Fruit fly (Drosophila melanogaster) whole organism, embryonic: ENCODE measurements around the gene Tsc1.

ENCODE experiments used
- Asciz ChIP-seq: fragments of 200-800 bp; sonication (Bioruptor generic); optimal IDR thresholded peaks from 2 replicates; lab custom pipeline; 2017; ENCODE audit warnings: missing biosample characterization, mild to moderate bottlenecking, missing genetic modification characterization, missing genetic modification reagents
- Atf3 ChIP-seq: fragments of 200-800 bp; sonication (Bioruptor generic); optimal IDR thresholded peaks from 3 replicates; lab custom pipeline; 2016; ENCODE audit warnings: missing biosample characterization, missing genetic modification characterization
- CG11696 ChIP-seq: fragments of 200-800 bp; sonication (Bioruptor generic); IDR thresholded peaks from 2 replicates; pipeline ENCODE4 v1.3.6; 2022; ENCODE audit warnings: missing biosample characterization, missing genetic modification characterization
- CG12942 ChIP-seq: fragments of 200-800 bp; sonication (Bioruptor generic); optimal IDR thresholded peaks from 3 replicates; lab custom pipeline; 2016; ENCODE audit warnings: missing biosample characterization, missing genetic modification characterization
- CG14014 ChIP-seq: fragments of 200-800 bp; sonication (Bioruptor generic); IDR thresholded peaks from 2 replicates; pipeline ENCODE4 v1.3.6; 2022; ENCODE audit warnings: missing biosample characterization, missing genetic modification characterization
- CG14050 ChIP-seq: fragments of 200-800 bp; sonication (Bioruptor generic); IDR thresholded peaks from 3 replicates; pipeline ENCODE4 v1.3.6; 2022; ENCODE audit warnings: missing biosample characterization, missing genetic modification characterization
- CG18476 ChIP-seq: fragments of 200-800 bp; sonication (Bioruptor generic); optimal IDR thresholded peaks from 2 replicates; lab custom pipeline; 2016; ENCODE audit warnings: missing biosample characterization, mild to moderate bottlenecking, missing genetic modification characterization
- CG32532 ChIP-seq: fragments of 200-800 bp; sonication (Bioruptor generic); IDR thresholded peaks from 2 replicates; pipeline ENCODE4 v1.3.6; 2022; ENCODE audit warnings: missing biosample characterization, missing genetic modification characterization
- CG32767 ChIP-seq: fragments of 200-800 bp; sonication (Bioruptor generic); IDR thresholded peaks from 2 replicates; pipeline ENCODE4 v1.3.6; 2022; ENCODE audit warnings: missing biosample characterization, missing genetic modification characterization
- CG33213 ChIP-seq: fragments of 200-800 bp; sonication (Bioruptor generic); optimal IDR thresholded peaks from 3 replicates; lab custom pipeline; 2016; ENCODE audit warnings: missing biosample characterization, missing genetic modification characterization
- CG4360 ChIP-seq: fragments of 200-800 bp; sonication (Bioruptor generic); IDR thresholded peaks from 2 replicates; pipeline ENCODE4 v1.3.6; 2022; ENCODE audit warnings: missing biosample characterization, missing genetic modification characterization
- CG5180 ChIP-seq: fragments of 200-800 bp; sonication (Bioruptor generic); optimal IDR thresholded peaks from 3 replicates; lab custom pipeline; 2017; ENCODE audit warnings: missing biosample characterization, missing genetic modification characterization, mild to moderate bottlenecking, moderate library complexity, missing genetic modification reagents
- CG6254 ChIP-seq: fragments of 200-800 bp; sonication (Bioruptor generic); optimal IDR thresholded peaks from 3 replicates; lab custom pipeline; 2017; ENCODE audit warnings: mild to moderate bottlenecking, missing biosample characterization, missing genetic modification reagents, missing genetic modification characterization
- CG6689 ChIP-seq: fragments of 200-800 bp; sonication (Bioruptor generic); IDR thresholded peaks from 2 replicates; pipeline ENCODE4 v1.3.6; 2022; ENCODE audit warnings: missing biosample characterization, missing genetic modification characterization
- CG9215 ChIP-seq: fragments of 200-800 bp; sonication (Bioruptor generic); IDR thresholded peaks from 2 replicates; pipeline ENCODE4 v1.3.6; 2022; ENCODE audit warnings: missing biosample characterization, missing genetic modification characterization
- CG9609 ChIP-seq: fragments of 200-800 bp; sonication (Bioruptor generic); optimal IDR thresholded peaks from 3 replicates; lab custom pipeline; 2016; ENCODE audit warnings: missing biosample characterization, missing genetic modification characterization
- CG9727 ChIP-seq: fragments of 200-800 bp; sonication (Bioruptor generic); optimal IDR thresholded peaks from 3 replicates; lab custom pipeline; 2017; ENCODE audit warnings: missing biosample characterization, mild to moderate bottlenecking, missing genetic modification characterization
- Camta ChIP-seq: fragments of 200-800 bp; sonication (Bioruptor generic); optimal IDR thresholded peaks from 2 replicates; lab custom pipeline; 2016; ENCODE audit warnings: missing biosample characterization, missing genetic modification characterization
- D19A ChIP-seq: fragments of 200-800 bp; optimal IDR thresholded peaks from 3 replicates; lab custom pipeline; 2019; ENCODE audit warnings: missing biosample characterization, mild to moderate bottlenecking, missing genetic modification characterization, moderate library complexity
- E2f2 ChIP-seq: fragments of 200-800 bp; sonication (Bioruptor generic); IDR thresholded peaks from 2 replicates; pipeline ENCODE4 v1.3.6; 2022; ENCODE audit warnings: missing biosample characterization, missing genetic modification characterization
- ERR ChIP-seq: fragments of 200-800 bp; sonication (Bioruptor generic); optimal IDR thresholded peaks from 2 replicates; lab custom pipeline; 2016; ENCODE audit warnings: missing biosample characterization, missing genetic modification characterization
- HLH54F ChIP-seq: fragments of 200-800 bp; sonication (Bioruptor generic); optimal IDR thresholded peaks from 3 replicates; lab custom pipeline; 2016; ENCODE audit warnings: missing biosample characterization, missing genetic modification characterization
- Hmx ChIP-seq: fragments of 200-800 bp; sonication (Bioruptor generic); optimal IDR thresholded peaks from 2 replicates; lab custom pipeline; 2016; ENCODE audit warnings: missing biosample characterization, missing genetic modification characterization
- Hr3 ChIP-seq: fragments of 200-800 bp; sonication (Bioruptor generic); optimal IDR thresholded peaks from 3 replicates; lab custom pipeline; 2016; ENCODE audit warnings: missing biosample characterization, missing genetic modification characterization
- Lhr ChIP-seq: fragments of 200-800 bp; sonication (Bioruptor generic); optimal IDR thresholded peaks from 3 replicates; lab custom pipeline; 2017; ENCODE audit warnings: mild to moderate bottlenecking, missing biosample characterization, missing genetic modification reagents, missing genetic modification characterization
- MESR4 ChIP-seq: fragments of 200-800 bp; sonication (Bioruptor generic); optimal IDR thresholded peaks from 2 replicates; lab custom pipeline; 2018; ENCODE audit warnings: missing biosample characterization, mild to moderate bottlenecking, missing genetic modification characterization, moderate library complexity
- Myb ChIP-seq: fragments of 200-800 bp; sonication (Bioruptor generic); optimal IDR thresholded peaks from 2 replicates; lab custom pipeline; 2016; ENCODE audit warnings: missing biosample characterization, missing genetic modification characterization
- Nf-YB ChIP-seq: fragments of 200-800 bp; sonication (Bioruptor generic); optimal IDR thresholded peaks from 3 replicates; lab custom pipeline; 2019; ENCODE audit warnings: missing biosample characterization, mild to moderate bottlenecking, missing genetic modification characterization, moderate library complexity
- Rfx ChIP-seq: fragments of 200-800 bp; sonication (Bioruptor generic); IDR thresholded peaks from 2 replicates; pipeline ENCODE4 v1.3.6; 2022; ENCODE audit warnings: missing biosample characterization, missing genetic modification characterization
- TFAM ChIP-seq: fragments of 200-800 bp; sonication (Bioruptor generic); optimal IDR thresholded peaks from 2 replicates; lab custom pipeline; 2017; ENCODE audit warnings: missing biosample characterization, missing genetic modification characterization, inconsistent platforms
- amos ChIP-seq: fragments of 200-800 bp; sonication (Bioruptor generic); IDR thresholded peaks from 2 replicates; pipeline ENCODE4 v1.3.6; 2022; ENCODE audit warnings: missing biosample characterization, missing genetic modification characterization; ENCODE audit not compliant: partially characterized antibody
- ap ChIP-seq: fragments of 200-800 bp; sonication (Bioruptor generic); IDR thresholded peaks from 2 replicates; pipeline ENCODE4 v1.3.6; 2022; ENCODE audit warnings: missing biosample characterization, missing genetic modification characterization
- bab2 ChIP-seq: fragments of 200-800 bp; sonication (Bioruptor generic); optimal IDR thresholded peaks from 2 replicates; lab custom pipeline; 2016; ENCODE audit warnings: missing biosample characterization, missing genetic modification characterization
- bcd ChIP-seq: fragments of 200-800 bp; sonication (Bioruptor generic); optimal IDR thresholded peaks from 2 replicates; lab custom pipeline; 2017; ENCODE audit warnings: missing biosample characterization, mild to moderate bottlenecking, missing genetic modification characterization
- bowl ChIP-seq: fragments of 200-800 bp; sonication (Bioruptor generic); IDR thresholded peaks from 2 replicates; pipeline ENCODE4 v1.3.6; 2022; ENCODE audit warnings: missing biosample characterization, missing genetic modification characterization
- caup ChIP-seq: fragments of 200-800 bp; sonication (Bioruptor generic); optimal IDR thresholded peaks from 3 replicates; lab custom pipeline; 2017; ENCODE audit warnings: missing biosample characterization, mild to moderate bottlenecking, missing genetic modification characterization, moderate library complexity; ENCODE audit not compliant: severe bottlenecking
- da ChIP-seq: fragments of 200-800 bp; sonication (Bioruptor generic); optimal IDR thresholded peaks from 2 replicates; lab custom pipeline; 2016; ENCODE audit warnings: missing biosample characterization, missing genetic modification characterization
- fu2 ChIP-seq: fragments of 200-800 bp; sonication (Bioruptor generic); optimal IDR thresholded peaks from 2 replicates; lab custom pipeline; 2016; ENCODE audit warnings: missing biosample characterization, missing genetic modification characterization
- ind ChIP-seq: fragments of 200-800 bp; sonication (Bioruptor generic); optimal IDR thresholded peaks from 3 replicates; lab custom pipeline; 2016; ENCODE audit warnings: missing biosample characterization, missing genetic modification characterization
- jing ChIP-seq: fragments of 200-800 bp; sonication (Bioruptor generic); optimal IDR thresholded peaks from 2 replicates; lab custom pipeline; 2018; ENCODE audit warnings: missing biosample characterization, mild to moderate bottlenecking, missing genetic modification characterization
- lilli ChIP-seq: fragments of 200-800 bp; sonication (Bioruptor generic); optimal IDR thresholded peaks from 3 replicates; lab custom pipeline; 2016; ENCODE audit warnings: missing biosample characterization, missing genetic modification characterization
- nau ChIP-seq: fragments of 200-800 bp; sonication (Bioruptor generic); optimal IDR thresholded peaks from 3 replicates; lab custom pipeline; 2017; ENCODE audit warnings: missing biosample characterization, mild to moderate bottlenecking, missing genetic modification characterization, missing genetic modification reagents
- pita ChIP-seq: fragments of 200-800 bp; sonication (Bioruptor generic); optimal IDR thresholded peaks from 2 replicates; lab custom pipeline; 2017; ENCODE audit warnings: missing biosample characterization, mild to moderate bottlenecking, missing genetic modification characterization
- ro ChIP-seq: fragments of 200-800 bp; sonication (Bioruptor generic); IDR thresholded peaks from 2 replicates; pipeline ENCODE4 v1.3.6; 2022; ENCODE audit warnings: missing biosample characterization, missing genetic modification characterization
- salm ChIP-seq: fragments of 200-800 bp; sonication (Bioruptor generic); optimal IDR thresholded peaks from 2 replicates; lab custom pipeline; 2018; ENCODE audit warnings: missing biosample characterization, mild to moderate bottlenecking, missing genetic modification characterization
- sima ChIP-seq: fragments of 200-800 bp; sonication (Bioruptor generic); optimal IDR thresholded peaks from 2 replicates; lab custom pipeline; 2016; ENCODE audit warnings: missing biosample characterization, missing genetic modification characterization
- sna ChIP-seq: fragments of 200-800 bp; sonication (Bioruptor generic); IDR thresholded peaks from 2 replicates; pipeline ENCODE4 v1.3.6; 2022; ENCODE audit warnings: missing biosample characterization, missing genetic modification characterization; ENCODE audit not compliant: partially characterized antibody
- sob ChIP-seq: fragments of 200-800 bp; sonication (Bioruptor generic); IDR thresholded peaks from 2 replicates; pipeline ENCODE4 v1.3.6; 2022; ENCODE audit warnings: missing biosample characterization, missing genetic modification characterization
- sqz ChIP-seq: fragments of 200-800 bp; sonication (Bioruptor generic); optimal IDR thresholded peaks from 3 replicates; lab custom pipeline; 2018; ENCODE audit warnings: missing biosample characterization, mild to moderate bottlenecking, missing genetic modification characterization
- tin ChIP-seq: fragments of 200-800 bp; sonication (Bioruptor generic); optimal IDR thresholded peaks from 3 replicates; lab custom pipeline; 2016; ENCODE audit warnings: missing biosample characterization, missing genetic modification characterization

The Tsc1 gene

dm6 chr3R:24112320-24113069, 17.6 kb upstream of the Tsc1 start, which contains the start of gene CG13605 (continued):
- TF ChIP-seq caup (GFP tag; lab: Kevin White, UChicago): peak; percentile 88
- TF ChIP-seq CG6689 (GFP tag; lab: Robert Waterston, UW): peak; percentile 57
- TF ChIP-seq sima (GFP tag; lab: Kevin White, UChicago): no peak
- TF ChIP-seq sna (GFP tag; lab: Robert Waterston, UW): no peak
- TF ChIP-seq ap (GFP tag; lab: Robert Waterston, UW): peak; percentile 58
- peak; percentile 89 for TF ChIP-seq CG32532 (GFP tag; lab: Robert Waterston, UW)
- TF ChIP-seq jing (GFP tag; lab: Kevin White, UChicago): peak; percentile 6
- no peak for TF ChIP-seq ERR
- TF ChIP-seq bowl: 0 out of 2 replicates have a peak, but pooled peaks have one; percentile 13
- TF ChIP-seq pita (GFP tag; lab: Kevin White, UChicago): no peak
- TF ChIP-seq salm (tag; lab: Kevin White, UChicago): peak; percentile 63
- TF ChIP-seq bcd (GFP tag; lab: Kevin White, UChicago): peak; percentile 70
- TF ChIP-seq D19A (tag; lab: Kevin White, UChicago): peak; percentile 67
- no peak for TF ChIP-seq CG4360 (GFP tag; lab: Robert Waterston, UW)
- TF ChIP-seq Hr3: peak; percentile 61
- TF ChIP-seq nau: no peak
- TF ChIP-seq Camta: no peak
- peak; percentile 62 for TF ChIP-seq CG12942 (GFP tag; lab: Kevin White, UChicago)
- TF ChIP-seq lilli (GFP tag; lab: Kevin White, UChicago): peak; percentile 82
- peak; percentile 2 for TF ChIP-seq CG33213
- TF ChIP-seq amos (GFP tag; lab: Robert Waterston, UW): peak; percentile 63; the same call in 1 of the 2 replicates
- no peak for TF ChIP-seq CG32767 (GFP tag; lab: Robert Waterston, UW)
- peak; percentile 77 for TF ChIP-seq CG6254 (GFP tag; lab: Kevin White, UChicago)
- TF ChIP-seq CG18476: peak; percentile 34
- peak; percentile 38 for TF ChIP-seq sqz
- TF ChIP-seq Atf3 (GFP tag; lab: Kevin White, UChicago): no peak
- no peak; the same call in 1 of the 2 replicates for TF ChIP-seq CG11696 (GFP tag; lab: Robert Waterston, UW)
- TF ChIP-seq bab2 (GFP tag; lab: Kevin White, UChicago): peak; percentile 63
- peak; percentile 79; the same call in 1 of the 2 replicates for TF ChIP-seq CG14014
- TF ChIP-seq TFAM (GFP tag; lab: Kevin White, UChicago): no peak
- TF ChIP-seq Rfx (GFP tag; lab: Robert Waterston, UW): peak; percentile 85
- TF ChIP-seq ro (GFP tag; lab: Robert Waterston, UW): no peak
- TF ChIP-seq da (GFP tag; lab: Kevin White, UChicago): no peak
- peak; percentile 36 for TF ChIP-seq Hmx (GFP tag; lab: Kevin White, UChicago)
- peak; percentile 23 for TF ChIP-seq Myb (GFP tag; lab: Kevin White, UChicago)
- peak; percentile 31 for TF ChIP-seq CG5180 (GFP tag; lab: Kevin White, UChicago)
- TF ChIP-seq ind (GFP tag; lab: Kevin White, UChicago): peak; percentile 76
- peak; percentile 71 for TF ChIP-seq CG9727 (GFP tag; lab: Kevin White, UChicago)
- peak; percentile 53 for TF ChIP-seq HLH54F
- peak; percentile 71 for TF ChIP-seq Asciz (GFP tag; lab: Kevin White, UChicago)
- TF ChIP-seq CG9215 (GFP tag; lab: Robert Waterston, UW): peak; percentile 24; the same call in 1 of the 2 replicates
- peak; percentile 18 for TF ChIP-seq MESR4 (GFP tag; lab: Kevin White, UChicago)
- peak; percentile 46; the same call in 2 of the 3 replicates for TF ChIP-seq CG14050 (GFP tag; lab: Robert Waterston, UW)
- TF ChIP-seq CG9609: peak; percentile 53
- peak; percentile 78 for TF ChIP-seq sob (GFP tag; lab: Robert Waterston, UW)
- TF ChIP-seq tin: peak; percentile 47
- peak; percentile 33 for TF ChIP-seq Nf-YB (GFP tag; lab: Kevin White, UChicago)
- no peak for TF ChIP-seq fu2
- peak; percentile 83 for TF ChIP-seq E2f2 (GFP tag; lab: Robert Waterston, UW)
- peak; percentile 45 for TF ChIP-seq Lhr (GFP tag; lab: Kevin White, UChicago)
